Worm (Caenorhabditis elegans) whole organism, young adult: ENCODE measurements around the gene Y73B6BL.270.

Experiments
- B0019.2 ChIP-seq: fragments of 200-800 bp; sonication (Bioruptor generic); conservative IDR thresholded peaks from 2 replicates; pipeline ENCODE4 v1.3.6; 2022; ENCODE audit warnings: missing genetic modification reagents, missing genetic modification characterization, missing compliant biosample characterization
- B0035.1 ChIP-seq: sonication (generic microtip); optimal IDR thresholded peaks from 2 replicates; lab custom pipeline; 2016; ENCODE audit warnings: missing genetic modification characterization, mild to moderate bottlenecking, missing compliant biosample characterization, missing genotype, missing genetic modification reagents
- C17E4.6 ChIP-seq: fragments of 200-800 bp; sonication (Bioruptor generic); IDR thresholded peaks from 2 replicates; pipeline ENCODE4 v1.3.6; 2022; ENCODE audit warnings: missing genetic modification reagents, missing genetic modification characterization, missing compliant biosample characterization
- F23B12.7 ChIP-seq: sonication (generic microtip); optimal IDR thresholded peaks from 2 replicates; lab custom pipeline; 2017; ENCODE audit warnings: missing genetic modification characterization, mild to moderate bottlenecking, missing compliant biosample characterization, antibody characterized with exemption, moderate library complexity; ENCODE audit not compliant: insufficient read depth
- F37B4.10 ChIP-seq: fragments of 200-800 bp; sonication (Bioruptor generic); IDR thresholded peaks from 2 replicates; pipeline ENCODE4 v1.3.6; 2022; ENCODE audit warnings: missing genetic modification characterization, missing compliant biosample characterization
- F39B2.1 ChIP-seq: fragments of 200-800 bp; sonication (Bioruptor generic); IDR thresholded peaks from 2 replicates; pipeline ENCODE4 v1.3.6; 2022; ENCODE audit warnings: missing genetic modification reagents, missing genetic modification characterization, missing compliant biosample characterization
- F49E8.2 ChIP-seq: sonication (generic microtip); optimal IDR thresholded peaks from 3 replicates; lab custom pipeline; 2017; ENCODE audit warnings: missing genetic modification characterization, mild to moderate bottlenecking, missing compliant biosample characterization, antibody characterized with exemption, moderate library complexity; ENCODE audit not compliant: insufficient read depth
- F52B5.7 ChIP-seq: sonication (generic microtip); optimal IDR thresholded peaks from 2 replicates; lab custom pipeline; 2016; ENCODE audit warnings: mild to moderate bottlenecking, missing genetic modification characterization, missing compliant biosample characterization
- F57A8.1 ChIP-seq: fragments of 200-800 bp; sonication (Bioruptor generic); optimal IDR thresholded peaks from 2 replicates; lab custom pipeline; 2018; ENCODE audit warnings: mild to moderate bottlenecking, missing genetic modification characterization, moderate library complexity, missing compliant biosample characterization
- T07F8.4 ChIP-seq: sonication (generic microtip); optimal IDR thresholded peaks from 2 replicates; lab custom pipeline; 2016; ENCODE audit warnings: mild to moderate bottlenecking, missing genetic modification characterization, moderate library complexity, missing compliant biosample characterization
- ZK185.1 ChIP-seq: sonication (generic microtip); optimal IDR thresholded peaks from 2 replicates; lab custom pipeline; 2016; ENCODE audit warnings: mild to moderate bottlenecking, missing genetic modification characterization, missing compliant biosample characterization; ENCODE audit not compliant: poor library complexity, severe bottlenecking
- akir-1 ChIP-seq: fragments of 200-800 bp; sonication (Bioruptor generic); optimal IDR thresholded peaks from 2 replicates; lab custom pipeline; 2018; ENCODE audit warnings: mild to moderate bottlenecking, missing genetic modification characterization, moderate library complexity, missing compliant biosample characterization
- ama-1 ChIP-seq, 3 experiments: fragments of 150-350 bp in 1 of 3; sonication (generic microtip) in 2 of 3; optimal IDR thresholded peaks; 2 replicates each; lab custom pipeline; 2014 to 2018; ENCODE audit warnings: missing biosample characterization in 2 of 3, missing genetic modification characterization in 2 of 3, missing genetic modification reagents in 2 of 3
- aptf-3 ChIP-seq: fragments of 200-800 bp; sonication (Bioruptor generic); IDR thresholded peaks from 2 replicates; pipeline ENCODE4 v1.3.6; 2022; ENCODE audit warnings: missing genetic modification characterization, missing compliant biosample characterization
- ceh-100 ChIP-seq: fragments of 200-800 bp; sonication (Bioruptor generic); IDR thresholded peaks from 2 replicates; pipeline ENCODE4 v1.3.6; 2022; ENCODE audit warnings: missing genetic modification reagents, missing genetic modification characterization, missing compliant biosample characterization
- ceh-79 ChIP-seq: sonication (generic microtip); optimal IDR thresholded peaks from 2 replicates; lab custom pipeline; 2017; ENCODE audit warnings: mild to moderate bottlenecking, missing genetic modification characterization, missing compliant biosample characterization
- ceh-91 ChIP-seq: fragments of 200-800 bp; sonication (Bioruptor generic); IDR thresholded peaks from 2 replicates; pipeline ENCODE4 v1.3.6; 2022; ENCODE audit warnings: missing genetic modification reagents, missing genetic modification characterization, missing compliant biosample characterization
- dox-1 ChIP-seq: fragments of 200-800 bp; sonication (Bioruptor generic); IDR thresholded peaks from 2 replicates; pipeline ENCODE4 v1.3.6; 2022; ENCODE audit warnings: missing genetic modification reagents, missing genetic modification characterization, missing compliant biosample characterization
- dpff-1 ChIP-seq: sonication (generic microtip); optimal IDR thresholded peaks from 2 replicates; lab custom pipeline; 2017; ENCODE audit warnings: mild to moderate bottlenecking, missing genetic modification characterization, missing compliant biosample characterization
- ets-4 ChIP-seq: fragments of 200-800 bp; sonication (Bioruptor generic); optimal IDR thresholded peaks from 2 replicates; lab custom pipeline; 2018; ENCODE audit warnings: mild to moderate bottlenecking, missing genetic modification characterization, missing compliant biosample characterization
- fkh-3 ChIP-seq: sonication (generic microtip); optimal IDR thresholded peaks from 2 replicates; lab custom pipeline; 2016; ENCODE audit warnings: mild to moderate bottlenecking, missing genetic modification characterization, missing compliant biosample characterization
- gei-17 ChIP-seq: fragments of 200-800 bp; sonication (Bioruptor generic); optimal IDR thresholded peaks from 2 replicates; lab custom pipeline; 2018; ENCODE audit warnings: mild to moderate bottlenecking, missing genetic modification characterization, missing compliant biosample characterization
- him-1 ChIP-seq: sonication (generic microtip); optimal IDR thresholded peaks from 2 replicates; lab custom pipeline; 2016; ENCODE audit warnings: missing genotype, missing genetic modification reagents, missing genetic modification characterization, missing compliant biosample characterization
- hlh-12 ChIP-seq: sonication (generic microtip); optimal IDR thresholded peaks from 2 replicates; lab custom pipeline; 2016; ENCODE audit warnings: missing genetic modification characterization, missing compliant biosample characterization
- hmg-20 ChIP-seq: fragments of 200-800 bp; sonication (Bioruptor generic); IDR thresholded peaks from 2 replicates; pipeline ENCODE4 v1.3.6; 2022; ENCODE audit warnings: missing genetic modification reagents, missing genetic modification characterization, missing compliant biosample characterization
- hrde-1 ChIP-seq: sonication (generic microtip); optimal IDR thresholded peaks from 2 replicates; lab custom pipeline; 2016; ENCODE audit warnings: missing genetic modification characterization, mild to moderate bottlenecking, missing compliant biosample characterization, moderate library complexity, missing genotype, missing genetic modification reagents, borderline replicate concordance
- let-526 ChIP-seq: fragments of 200-800 bp; sonication (Bioruptor generic); IDR thresholded peaks from 2 replicates; pipeline ENCODE4 v1.3.6; 2022; ENCODE audit warnings: missing genetic modification reagents, missing genetic modification characterization, missing compliant biosample characterization
- let-607 ChIP-seq, 2 experiments: fragments of 200-800 bp in 1 of 2; sonication (Bioruptor generic) in 1 of 2; sonication (generic microtip) in 1 of 2; optimal IDR thresholded peaks; 2 replicates each; lab custom pipeline; 2016 to 2018; ENCODE audit warnings: mild to moderate bottlenecking in 2 of 2, missing compliant biosample characterization in 2 of 2, missing genetic modification characterization in 2 of 2, moderate library complexity in 2 of 2, missing genotype in 1 of 2
- lin-26 ChIP-seq: fragments of 200-800 bp; sonication (Bioruptor generic); IDR thresholded peaks from 2 replicates; pipeline ENCODE4 v1.3.6; 2022; ENCODE audit warnings: missing genetic modification reagents, missing genetic modification characterization, missing compliant biosample characterization
- lin-40 ChIP-seq: sonication (generic microtip); optimal IDR thresholded peaks from 2 replicates; lab custom pipeline; 2016; ENCODE audit warnings: missing genetic modification characterization, mild to moderate bottlenecking, missing compliant biosample characterization, missing genotype, missing genetic modification reagents
- lsy-27 ChIP-seq: sonication (generic microtip); optimal IDR thresholded peaks from 2 replicates; lab custom pipeline; 2017; ENCODE audit warnings: missing genetic modification characterization, mild to moderate bottlenecking, missing compliant biosample characterization, antibody characterized with exemption, missing genotype, borderline replicate concordance; ENCODE audit not compliant: insufficient read depth
- madf-10 ChIP-seq: sonication (generic microtip); optimal IDR thresholded peaks from 2 replicates; lab custom pipeline; 2016; ENCODE audit warnings: mild to moderate bottlenecking, missing genetic modification characterization, missing compliant biosample characterization
- madf-6 ChIP-seq: fragments of 200-800 bp; sonication (Bioruptor generic); IDR thresholded peaks from 2 replicates; pipeline ENCODE4 v1.3.6; 2022; ENCODE audit warnings: missing genetic modification reagents, missing genetic modification characterization, missing compliant biosample characterization
- madf-8 ChIP-seq: fragments of 200-800 bp; sonication (Bioruptor generic); conservative IDR thresholded peaks from 2 replicates; pipeline ENCODE4 v1.3.6; 2022; ENCODE audit warnings: missing genetic modification reagents, missing genetic modification characterization, missing compliant biosample characterization
- mcd-1 ChIP-seq: fragments of 200-800 bp; sonication (Bioruptor generic); IDR thresholded peaks from 2 replicates; pipeline ENCODE4 v1.3.6; 2022; ENCODE audit warnings: missing genetic modification reagents, missing genetic modification characterization, missing compliant biosample characterization
- mes-4 ChIP-seq: sonication (generic microtip); optimal IDR thresholded peaks from 2 replicates; lab custom pipeline; 2016; ENCODE audit warnings: missing genotype, missing genetic modification characterization, missing compliant biosample characterization
- nfyb-1 ChIP-seq: fragments of 200-800 bp; sonication (Bioruptor generic); IDR thresholded peaks from 2 replicates; pipeline ENCODE4 v1.3.6; 2022; ENCODE audit warnings: missing genetic modification reagents, missing genetic modification characterization, missing compliant biosample characterization
- nhr-179 ChIP-seq: sonication (generic microtip); optimal IDR thresholded peaks from 2 replicates; lab custom pipeline; 2016; ENCODE audit warnings: mild to moderate bottlenecking, missing genetic modification characterization, missing compliant biosample characterization
- nhr-27 ChIP-seq: fragments of 200-800 bp; sonication (Bioruptor generic); optimal IDR thresholded peaks from 2 replicates; lab custom pipeline; 2018; ENCODE audit warnings: mild to moderate bottlenecking, missing genetic modification characterization, moderate library complexity, missing compliant biosample characterization
- rec-8 ChIP-seq, 2 experiments: sonication (generic microtip); optimal IDR thresholded peaks; 2 replicates each; lab custom pipeline; 2016; ENCODE audit warnings: mild to moderate bottlenecking in 2 of 2, missing genetic modification characterization in 2 of 2, missing genetic modification reagents in 2 of 2, missing genotype in 2 of 2, missing biosample characterization in 1 of 2, missing compliant biosample characterization in 1 of 2, moderate library complexity in 1 of 2
- sea-2 ChIP-seq: fragments of 200-800 bp; sonication (Bioruptor generic); IDR thresholded peaks from 2 replicates; pipeline ENCODE4 v1.3.6; 2022; ENCODE audit warnings: missing genetic modification characterization, missing compliant biosample characterization
- snpc-1.1 ChIP-seq: sonication (generic microtip); optimal IDR thresholded peaks from 2 replicates; lab custom pipeline; 2017; ENCODE audit warnings: missing genetic modification characterization, mild to moderate bottlenecking, missing compliant biosample characterization, antibody characterized with exemption, moderate library complexity, missing genotype, missing genetic modification reagents; ENCODE audit not compliant: insufficient read depth
- tbp1 ChIP-seq: fragments of 200-800 bp; sonication (Bioruptor generic); optimal IDR thresholded peaks from 2 replicates; lab custom pipeline; 2018; ENCODE audit warnings: mild to moderate bottlenecking, missing genetic modification characterization, missing compliant biosample characterization
- xnd-1 ChIP-seq: sonication (generic microtip); optimal IDR thresholded peaks from 2 replicates; lab custom pipeline; 2016; ENCODE audit warnings: missing genotype, missing genetic modification reagents, missing genetic modification characterization, missing compliant biosample characterization
- ztf-3 ChIP-seq: fragments of 200-800 bp; sonication (Bioruptor generic); optimal IDR thresholded peaks from 2 replicates; lab custom pipeline; 2018; ENCODE audit warnings: mild to moderate bottlenecking, missing genetic modification characterization, missing compliant biosample characterization
- ztf-6 ChIP-seq: fragments of 200-800 bp; sonication (Bioruptor generic); IDR thresholded peaks from 2 replicates; pipeline ENCODE4 v1.3.6; 2022; ENCODE audit warnings: missing genetic modification reagents, missing genetic modification characterization, missing compliant biosample characterization

Gene Y73B6BL.270

DNA sequence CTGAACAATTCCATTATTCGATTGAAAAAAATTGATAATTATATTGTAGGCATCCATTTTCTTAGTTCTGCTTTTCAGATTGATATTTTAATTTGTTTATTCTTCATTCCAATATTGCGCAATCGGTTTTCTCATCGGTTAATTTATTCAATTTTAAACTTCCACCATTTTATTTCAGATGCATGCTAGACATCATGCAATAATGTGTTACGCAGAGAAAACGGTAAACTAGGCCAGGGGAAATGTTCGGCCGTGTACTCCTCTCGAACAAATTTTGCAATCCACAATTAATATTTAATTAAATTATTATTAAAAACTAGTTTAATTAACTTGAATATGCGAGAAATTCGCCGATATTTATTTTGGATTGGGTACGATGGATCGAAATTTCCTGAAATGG lies 43.5 kb upstream of the Y73B6BL.270 start, which contains the start of gene Y73B6BL.29 (continued):
- TF ChIP-seq him-1 (tag; lab: Kevin White, UChicago) (peak; percentile 45), ceh-91 (GFP tag; lab: Robert Waterston, UW) (peak; percentile 64; the same call in 1 of the 2 replicates), sea-2 (GFP tag; lab: Robert Waterston, UW) (0 out of 2 replicates have a peak, but pooled peaks have one; percentile 58), ets-4 (GFP tag; lab: Kevin White, UChicago) (no peak), dox-1 (GFP tag; lab: Robert Waterston, UW) (peak; percentile 78), ceh-79 (tag; lab: Kevin White, UChicago) (no peak), F49E8.2 (tag; lab: Kevin White, UChicago) (no peak), tbp1 (GFP tag; lab: Kevin White, UChicago) (peak; percentile 70), rec-8 (tag; optimal IDR thresholded peaks at IDR 0.05; lab: Kevin White, UChicago) (peak; percentile 69 to 87), snpc-1.1 (tag; lab: Kevin White, UChicago) (peak; percentile 74), lsy-27 (no peak), nhr-179 (tag; lab: Kevin White, UChicago) (no peak), hlh-12 (tag; lab: Kevin White, UChicago) (no peak), xnd-1 (tag; lab: Kevin White, UChicago) (no peak), fkh-3 (tag; lab: Kevin White, UChicago) (no peak), nhr-27 (tag; lab: Kevin White, UChicago) (no peak), dpff-1 (no peak), F39B2.1 (peak; percentile 58; the same call in 1 of the 2 replicates), aptf-3 (GFP tag; lab: Robert Waterston, UW) (no peak), T07F8.4 (tag; lab: Kevin White, UChicago) (no peak), ceh-100 (GFP tag; lab: Robert Waterston, UW) (peak; percentile 73; the same call in 1 of the 2 replicates), lin-40 (tag; lab: Kevin White, UChicago) (peak; percentile 85), hmg-20 (GFP tag; lab: Robert Waterston, UW) (peak; percentile 80), C17E4.6 (no peak), mcd-1 (GFP tag; lab: Robert Waterston, UW) (peak; percentile 81), hrde-1 (tag; lab: Kevin White, UChicago) (no peak), let-526 (GFP tag; lab: Robert Waterston, UW) (no peak), let-607 (tag; optimal IDR thresholded peaks at IDR 0.05; lab: Kevin White, UChicago) (peak; percentile 23 to 80), lin-26 (GFP tag; lab: Robert Waterston, UW) (no peak), madf-8 (GFP tag; lab: Robert Waterston, UW) (peak; percentile 55; the same call in 1 of the 2 replicates), F57A8.1 (GFP tag; lab: Kevin White, UChicago) (no peak), nfyb-1 (GFP tag; lab: Robert Waterston, UW) (peak; percentile 63), ZK185.1 (tag; lab: Kevin White, UChicago) (peak; percentile 97), ama-1 (optimal IDR thresholded peaks at IDR 0.05; lab: Kevin White, UChicago) (no peak), ama-1 (GFP tag; optimal IDR thresholded peaks at IDR 0.05; lab: Kevin White, UChicago) (peak in 1 of 2 experiments; percentile 69), mes-4 (tag; lab: Kevin White, UChicago) (no peak), B0035.1 (tag; lab: Kevin White, UChicago) (peak; percentile 78), gei-17 (GFP tag; lab: Kevin White, UChicago) (peak; percentile 7), F52B5.7 (peak; percentile 61), ztf-6 (GFP tag; lab: Robert Waterston, UW) (0 out of 2 replicates have a peak, but pooled peaks have one; percentile 14), madf-6 (GFP tag; lab: Robert Waterston, UW) (peak; percentile 69), F23B12.7 (peak; percentile 24), ztf-3 (GFP tag; lab: Kevin White, UChicago) (no peak), akir-1 (GFP tag; lab: Kevin White, UChicago) (peak; percentile 80), madf-10 (tag; lab: Kevin White, UChicago) (peak; percentile 72), B0019.2 (GFP tag; lab: Robert Waterston, UW) (0 out of 2 replicates have a peak, but pooled peaks have one; percentile 26), F37B4.10 (GFP tag; lab: Robert Waterston, UW) (no peak)
